Worm (Caenorhabditis elegans) whole organism, late embryonic: ENCODE measurements around the gene Y69E1A.1.

Experiments used
- Y22D7AL.16 ChIP-seq: sonication (generic microtip); optimal IDR thresholded peaks from 2 replicates; lab custom pipeline; 2016; ENCODE audit warnings: missing genetic modification characterization, missing compliant biosample characterization
- ceh-30 ChIP-seq: fragments of 150-350 bp; optimal IDR thresholded peaks from 2 replicates; lab custom pipeline; 2014; ENCODE audit warnings: missing biosample characterization, missing genetic modification characterization
- dve-1 ChIP-seq: sonication (generic microtip); optimal IDR thresholded peaks from 2 replicates; lab custom pipeline; 2017; ENCODE audit warnings: antibody characterized with exemption, mild to moderate bottlenecking, missing genetic modification characterization, missing compliant biosample characterization
- fkh-6 ChIP-seq: sonication (generic microtip); optimal IDR thresholded peaks from 2 replicates; lab custom pipeline; 2016; ENCODE audit warnings: missing genetic modification characterization, missing compliant biosample characterization
- mec-3 ChIP-seq: sonication (generic microtip); optimal IDR thresholded peaks from 2 replicates; lab custom pipeline; 2016; ENCODE audit warnings: borderline replicate concordance, missing genetic modification characterization, missing compliant biosample characterization
- nfya-1 ChIP-seq: sonication (generic microtip); optimal IDR thresholded peaks from 2 replicates; lab custom pipeline; 2017; ENCODE audit warnings: missing genetic modification characterization, mild to moderate bottlenecking, missing compliant biosample characterization, antibody characterized with exemption, moderate library complexity
- pqm-1 ChIP-seq: sonication (generic microtip); optimal IDR thresholded peaks from 2 replicates; lab custom pipeline; 2016; ENCODE audit warnings: missing genetic modification characterization, missing compliant biosample characterization
- ref-2 ChIP-seq: sonication (generic microtip); optimal IDR thresholded peaks from 2 replicates; lab custom pipeline; 2016; ENCODE audit warnings: missing genetic modification characterization, missing compliant biosample characterization
- unc-42 ChIP-seq: sonication (generic microtip); optimal IDR thresholded peaks from 2 replicates; lab custom pipeline; 2016; ENCODE audit warnings: missing genotype, missing genetic modification characterization, missing compliant biosample characterization

ce11 chrIV:10980628-10981027 lies 31.9 kb upstream of the Y69E1A.1 start:
- no peak for TF ChIP-seq ceh-30 (tag; lab: Kevin White, UChicago)
- TF ChIP-seq pqm-1 (tag; lab: Kevin White, UChicago): no peak
- no peak for TF ChIP-seq mec-3
- no peak for TF ChIP-seq unc-42 (tag; lab: Kevin White, UChicago)
- no peak for TF ChIP-seq nfya-1
- TF ChIP-seq fkh-6 (tag; lab: Kevin White, UChicago): no peak
- TF ChIP-seq ref-2: no peak
- TF ChIP-seq Y22D7AL.16 (tag; lab: Kevin White, UChicago): no peak
- no peak for TF ChIP-seq dve-1
